Worm (Caenorhabditis elegans): Measurements from ENCODE around the gene hic-1.

DNA sequence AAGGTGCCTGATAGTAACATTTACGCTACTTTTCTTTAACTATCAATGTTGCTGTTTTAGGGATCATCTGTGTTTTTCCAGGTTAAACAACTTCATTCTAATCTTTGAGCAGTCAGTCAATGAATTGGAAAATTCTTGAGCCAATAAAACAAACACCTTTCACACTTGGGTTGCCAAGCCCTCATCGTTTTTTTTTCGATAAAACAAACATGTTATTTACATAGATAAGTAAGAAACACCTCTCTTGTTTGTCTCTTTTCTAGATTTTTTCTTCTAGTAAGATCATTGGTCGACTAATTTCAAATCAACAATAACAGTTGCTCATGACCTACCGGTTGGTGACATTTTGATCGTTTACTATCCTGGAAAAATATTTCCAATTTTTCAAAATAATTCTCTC is 3.3 kb upstream of the hic-1 start:
- TF ChIP-seq flt-1 (GFP tag; IDR thresholded peaks at IDR 0.05): no peak
- no peak for TF ChIP-seq ets-7 (tag; optimal IDR thresholded peaks at IDR 0.05)
- no peak for TF ChIP-seq tra-4 (tag; optimal IDR thresholded peaks at IDR 0.05)
- TF ChIP-seq tbx-37 (GFP tag; conservative IDR thresholded peaks at IDR 0.05): no peak
- TF ChIP-seq ama-1 (optimal IDR thresholded peaks at IDR 0.05): no peak
- TF ChIP-seq ceh-13 (GFP tag; optimal IDR thresholded peaks at IDR 0.05): no peak
- TF ChIP-seq B0310.2 (tag; optimal IDR thresholded peaks at IDR 0.05): no peak
- no peak for TF ChIP-seq sea-1 (GFP tag; conservative IDR thresholded peaks at IDR 0.05)
- no peak for TF ChIP-seq hmbx-1 (tag; optimal IDR thresholded peaks at IDR 0.05)
